Worm (Caenorhabditis elegans) whole organism, midembryonic: ENCODE data around the gene K01D12.7.

Experiments used
- T22C8.4 ChIP-seq: fragments of 200-800 bp; sonication (Bioruptor generic); IDR thresholded peaks from 2 replicates; pipeline ENCODE4 v1.3.6; 2022; ENCODE audit warnings: missing genetic modification characterization, missing compliant biosample characterization
- cog-1 ChIP-seq: sonication (generic microtip); optimal IDR thresholded peaks from 2 replicates; lab custom pipeline; 2016; ENCODE audit warnings: missing genetic modification characterization, missing compliant biosample characterization
- flt-1 ChIP-seq: fragments of 200-800 bp; sonication (Bioruptor generic); IDR thresholded peaks from 2 replicates; pipeline ENCODE4 v1.3.6; 2022; ENCODE audit warnings: missing genetic modification characterization, missing compliant biosample characterization
- klf-2 ChIP-seq: fragments of 200-800 bp; sonication (Bioruptor generic); conservative IDR thresholded peaks from 2 replicates; pipeline ENCODE4 v1.3.6; 2022; ENCODE audit warnings: missing genetic modification reagents, missing genetic modification characterization, missing compliant biosample characterization
- med-1 ChIP-seq: sonication (generic microtip); optimal IDR thresholded peaks from 2 replicates; lab custom pipeline; 2017; ENCODE audit warnings: missing genetic modification characterization, mild to moderate bottlenecking, missing compliant biosample characterization, antibody characterized with exemption, missing genetic modification reagents; ENCODE audit not compliant: insufficient read depth
- ref-1 ChIP-seq: fragments of 200-800 bp; sonication (Bioruptor generic); conservative IDR thresholded peaks from 2 replicates; pipeline ENCODE4 v1.3.6; 2022; ENCODE audit warnings: missing genetic modification reagents, missing genetic modification characterization, missing compliant biosample characterization
- tab-1 ChIP-seq: fragments of 200-800 bp; sonication (Bioruptor generic); IDR thresholded peaks from 2 replicates; pipeline ENCODE4 v1.3.6; 2022; ENCODE audit warnings: missing genetic modification characterization, missing compliant biosample characterization
- ztf-23 ChIP-seq: fragments of 200-800 bp; sonication (Bioruptor generic); IDR thresholded peaks from 2 replicates; pipeline ENCODE4 v1.3.6; 2022; ENCODE audit warnings: missing genetic modification reagents, missing genetic modification characterization, missing compliant biosample characterization
- ztf-29 ChIP-seq: fragments of 200-800 bp; sonication (Bioruptor generic); IDR thresholded peaks from 2 replicates; pipeline ENCODE4 v1.3.6; 2022; ENCODE audit warnings: missing genetic modification reagents, missing genetic modification characterization, missing compliant biosample characterization

The K01D12.7 gene

DNA sequence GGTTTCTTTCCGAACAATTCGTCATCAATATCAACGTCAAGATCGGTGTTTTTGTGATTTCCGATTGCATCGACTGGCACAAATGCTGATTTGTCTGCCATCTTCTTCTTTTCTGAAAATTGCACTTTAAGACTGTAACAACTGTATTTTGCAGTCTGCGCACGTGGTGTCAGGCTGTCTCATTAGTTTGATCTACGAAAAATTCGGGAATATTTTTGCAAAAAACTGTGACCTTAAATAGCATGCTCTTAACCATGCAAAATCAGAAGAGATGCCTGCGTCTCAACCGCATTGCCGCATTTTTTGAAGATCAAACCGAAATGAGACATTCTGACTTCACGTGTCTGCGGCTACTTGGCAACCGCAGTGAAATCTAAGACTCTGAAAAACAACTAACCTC, at the start of gene K01D12.7:
TSS of gene K01D12.7 (minus strand) at position 101 of the 400 bp plus-strand sequence.
- no peak for TF ChIP-seq tab-1
- TF ChIP-seq T22C8.4: no peak
- TF ChIP-seq ref-1 (GFP tag; lab: Robert Waterston, UW): no peak
- no peak for TF ChIP-seq ztf-23 (GFP tag; lab: Robert Waterston, UW)
- no peak for TF ChIP-seq klf-2 (GFP tag; lab: Robert Waterston, UW)
- no peak for TF ChIP-seq cog-1
- TF ChIP-seq ztf-29 (GFP tag; lab: Robert Waterston, UW): no peak
- no peak for TF ChIP-seq flt-1 (GFP tag; lab: Robert Waterston, UW)
- no peak for TF ChIP-seq med-1 (GFP tag; lab: Kevin White, UChicago)

DNA sequence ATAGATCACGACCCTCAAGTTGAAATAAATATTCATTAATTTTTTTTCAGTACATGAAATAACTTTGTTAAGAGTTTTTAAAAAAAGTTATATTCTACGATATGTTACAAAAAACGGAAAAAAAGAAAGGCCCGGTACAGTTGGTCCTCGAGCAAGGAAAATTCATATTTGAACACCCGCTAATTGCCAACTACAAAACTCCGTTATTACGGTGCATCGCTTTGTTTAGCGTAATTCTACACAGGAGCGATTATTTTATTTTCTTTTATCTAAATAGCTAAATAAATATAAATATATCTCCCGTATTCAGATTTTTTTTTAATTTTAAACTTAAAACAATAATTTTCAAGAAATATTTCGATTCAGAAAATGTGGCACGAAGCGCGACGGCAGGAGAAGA, 49.2 kb upstream of the K01D12.7 start, which contains the start of gene F28C1.1:
TSS of gene F28C1.1 (plus strand) at position 365 of the 400 bp plus-strand sequence.
- TF ChIP-seq ref-1 (GFP tag; lab: Robert Waterston, UW) (no peak), ztf-29 (GFP tag; lab: Robert Waterston, UW) (no peak), ztf-23 (GFP tag; lab: Robert Waterston, UW) (no peak), cog-1 (no peak), klf-2 (GFP tag; lab: Robert Waterston, UW) (no peak), tab-1 (no peak), med-1 (GFP tag; lab: Kevin White, UChicago) (no peak), T22C8.4 (no peak), flt-1 (GFP tag; lab: Robert Waterston, UW) (no peak)

DNA sequence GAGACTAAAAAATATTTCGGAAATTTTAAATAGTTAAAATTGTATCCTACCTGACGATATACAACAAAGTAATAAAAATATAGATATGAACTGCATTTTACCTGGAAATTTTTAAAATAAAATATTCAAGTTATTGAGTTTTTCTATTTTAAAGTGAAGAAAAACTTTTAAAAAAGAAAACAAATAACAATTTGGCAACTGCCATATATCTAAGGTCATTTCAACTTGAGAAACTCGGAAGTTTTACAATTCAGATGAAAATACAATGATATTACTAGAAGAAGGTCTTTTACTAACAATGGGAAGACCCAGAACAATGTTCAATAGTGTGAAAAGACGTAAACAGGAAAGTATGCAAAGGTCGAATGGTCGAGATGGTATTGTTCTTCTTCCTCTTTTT, 48.6 kb upstream of the K01D12.7 start, which contains the start of gene C54D10.10:
TSS of gene C54D10.10 (minus strand) at position 101 of the 400 bp plus-strand sequence.
- no peak for TF ChIP-seq klf-2 (GFP tag; lab: Robert Waterston, UW)
- no peak for TF ChIP-seq ref-1 (GFP tag; lab: Robert Waterston, UW)
- no peak for TF ChIP-seq flt-1 (GFP tag; lab: Robert Waterston, UW)

DNA sequence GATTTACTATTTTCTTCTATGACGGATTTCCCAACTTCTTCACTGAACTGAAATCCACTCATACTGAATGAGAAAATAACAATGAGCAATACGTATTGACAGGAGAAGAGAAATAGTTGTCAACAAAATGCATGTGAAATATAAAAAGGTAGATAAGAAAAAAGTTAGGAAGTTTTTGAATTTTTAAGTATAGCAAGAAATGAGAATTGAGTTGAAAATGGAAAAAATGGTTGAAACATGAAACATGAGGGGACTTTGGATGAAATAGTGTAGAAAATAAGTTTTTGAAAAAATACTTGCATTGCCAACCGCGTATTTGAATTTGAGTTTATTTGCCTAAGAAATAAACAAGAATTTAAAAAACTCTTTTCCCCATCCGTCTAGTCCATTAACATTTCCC, 45.6 kb upstream of the K01D12.7 start, which contains the start of the genes pals-38 and C54D10.9:
TSS of gene pals-38 (minus strand) at position 101 of the 400 bp plus-strand sequence.
TSS of gene C54D10.9 (plus strand) at position 259 of the 400 bp plus-strand sequence.
- TF ChIP-seq ztf-23 (GFP tag; lab: Robert Waterston, UW) (no peak), tab-1 (no peak)

DNA sequence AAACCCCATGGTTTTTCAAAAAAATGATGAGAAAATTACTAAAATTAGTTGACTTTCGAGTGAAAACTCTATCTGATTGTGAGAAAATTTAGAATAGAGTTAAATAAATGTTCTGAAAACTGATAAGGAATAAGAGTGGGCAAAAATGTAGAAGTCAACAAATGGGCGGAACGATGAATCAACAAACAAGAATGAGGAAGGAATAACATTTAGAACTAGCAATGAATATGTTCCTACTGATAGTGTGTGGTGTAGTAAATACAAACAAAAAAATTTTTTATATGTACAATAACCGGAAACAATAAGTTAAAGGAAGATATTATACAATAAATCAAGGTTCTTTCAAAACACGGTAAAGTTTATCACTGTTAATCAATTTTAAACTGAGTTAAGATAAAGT, 42.5 kb upstream of the K01D12.7 start, which contains the start of gene pals-39:
TSS of gene pals-39 (minus strand) at position 101 of the 400 bp plus-strand sequence.
- TF ChIP-seq ztf-29 (GFP tag; lab: Robert Waterston, UW): no peak
- TF ChIP-seq T22C8.4: no peak
- no peak for TF ChIP-seq klf-2 (GFP tag; lab: Robert Waterston, UW)
- TF ChIP-seq med-1 (GFP tag; lab: Kevin White, UChicago): no peak
- no peak for TF ChIP-seq cog-1

DNA sequence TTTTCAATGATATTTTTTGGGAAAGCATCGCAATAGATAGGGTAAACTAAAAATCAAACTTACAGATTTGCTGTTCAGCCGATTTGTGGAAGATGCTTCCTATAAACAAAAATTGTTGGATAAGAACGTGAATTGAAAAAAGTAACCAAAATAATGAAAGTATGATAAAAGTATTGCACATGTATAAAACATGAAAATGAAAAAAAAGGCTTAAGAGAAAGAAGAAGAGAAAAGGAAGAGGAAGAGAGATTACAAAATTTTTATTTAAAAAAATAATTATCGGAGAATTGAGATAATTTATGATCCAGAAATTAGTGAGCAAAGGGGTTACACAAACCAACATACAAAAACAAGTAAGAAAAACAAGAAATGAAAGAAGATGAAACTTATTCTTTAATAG, 40.1 kb upstream of the K01D12.7 start, which contains the start of gene pals-37:
TSS of gene pals-37 (minus strand) at position 101 of the 400 bp plus-strand sequence.
- TF ChIP-seq tab-1 (no peak), ztf-23 (GFP tag; lab: Robert Waterston, UW) (no peak), ref-1 (GFP tag; lab: Robert Waterston, UW) (no peak), cog-1 (no peak), ztf-29 (GFP tag; lab: Robert Waterston, UW) (no peak), flt-1 (GFP tag; lab: Robert Waterston, UW) (no peak), klf-2 (GFP tag; lab: Robert Waterston, UW) (no peak), med-1 (GFP tag; lab: Kevin White, UChicago) (no peak), T22C8.4 (no peak)

DNA sequence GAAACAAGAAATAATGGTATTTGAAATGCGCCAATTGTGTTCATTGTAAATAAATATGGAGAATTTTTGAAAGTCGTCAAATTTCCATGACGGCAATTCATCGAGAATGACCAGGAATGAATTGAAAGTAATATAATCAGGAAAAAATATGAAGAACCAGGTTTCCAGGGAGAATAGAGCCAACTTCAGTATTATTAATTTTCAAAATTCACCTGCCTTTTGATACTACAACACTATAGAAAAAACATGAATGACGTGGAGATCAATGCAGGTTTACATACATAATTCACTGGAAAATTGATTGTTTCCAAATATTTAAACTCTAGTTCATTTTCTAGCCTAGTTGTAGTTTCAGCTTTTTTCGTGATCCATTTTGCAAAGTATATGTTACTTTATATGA, 32.4 kb upstream of the K01D12.7 start, which contains the start of gene srh-25:
TSS of gene srh-25 (minus strand) at position 101 of the 400 bp plus-strand sequence.
- TF ChIP-seq tab-1 (no peak), klf-2 (GFP tag; lab: Robert Waterston, UW) (no peak), ref-1 (GFP tag; lab: Robert Waterston, UW) (no peak), cog-1 (no peak), T22C8.4 (no peak), flt-1 (GFP tag; lab: Robert Waterston, UW) (no peak), ztf-29 (GFP tag; lab: Robert Waterston, UW) (no peak), med-1 (GFP tag; lab: Kevin White, UChicago) (no peak), ztf-23 (GFP tag; lab: Robert Waterston, UW) (no peak)

DNA sequence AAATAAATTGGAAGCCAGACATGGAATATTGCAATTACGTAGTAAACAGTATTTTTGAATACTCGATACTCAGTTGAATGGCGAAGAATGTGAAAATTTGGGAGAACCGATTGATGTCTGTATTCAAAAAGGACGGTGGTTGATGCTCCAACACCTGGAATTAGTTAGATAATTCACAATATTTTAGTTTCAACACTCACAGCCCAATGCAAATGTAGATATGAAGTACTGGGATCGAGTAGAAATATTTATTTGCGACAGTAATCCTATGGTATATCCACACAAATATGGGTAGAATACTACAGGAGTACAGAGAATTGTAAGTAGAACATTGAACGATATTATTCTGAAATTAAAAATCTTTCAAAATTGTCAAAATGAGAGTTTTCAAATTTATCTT, 31.8 kb upstream of the K01D12.7 start:
- no peak for TF ChIP-seq ref-1 (GFP tag; lab: Robert Waterston, UW)
- TF ChIP-seq flt-1 (GFP tag; lab: Robert Waterston, UW): no peak
- TF ChIP-seq ztf-23 (GFP tag; lab: Robert Waterston, UW): no peak
- no peak for TF ChIP-seq ztf-29 (GFP tag; lab: Robert Waterston, UW)
- TF ChIP-seq T22C8.4: no peak
- TF ChIP-seq cog-1: no peak
- no peak for TF ChIP-seq klf-2 (GFP tag; lab: Robert Waterston, UW)
- TF ChIP-seq tab-1: no peak
- TF ChIP-seq med-1 (GFP tag; lab: Kevin White, UChicago): no peak

DNA sequence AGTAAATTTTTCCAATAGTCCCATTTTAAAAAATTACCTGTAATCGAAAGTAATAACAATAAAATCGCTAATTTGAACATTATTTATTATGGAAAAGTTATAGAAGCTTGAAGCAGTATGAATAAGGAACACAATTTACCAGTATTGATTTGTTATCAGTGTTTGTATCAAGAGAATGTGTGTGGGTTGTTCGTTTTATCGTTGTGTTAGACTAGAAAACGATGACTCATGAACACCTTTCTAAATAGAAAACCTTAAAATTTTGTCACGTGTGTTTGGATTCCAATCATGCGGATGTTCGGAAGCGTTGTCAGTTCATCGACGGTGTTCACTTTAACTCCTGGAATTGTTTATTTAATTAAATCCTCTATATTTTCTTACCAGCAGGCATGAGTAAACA, 30.8 kb upstream of the K01D12.7 start, which contains the start of gene C54D10.13:
TSS of gene C54D10.13 (minus strand) at position 179 of the 400 bp plus-strand sequence.
- TF ChIP-seq ztf-23 (GFP tag; lab: Robert Waterston, UW) (no peak), tab-1 (no peak), flt-1 (GFP tag; lab: Robert Waterston, UW) (no peak), klf-2 (GFP tag; lab: Robert Waterston, UW) (no peak), T22C8.4 (no peak), med-1 (GFP tag; lab: Kevin White, UChicago) (no peak)

DNA sequence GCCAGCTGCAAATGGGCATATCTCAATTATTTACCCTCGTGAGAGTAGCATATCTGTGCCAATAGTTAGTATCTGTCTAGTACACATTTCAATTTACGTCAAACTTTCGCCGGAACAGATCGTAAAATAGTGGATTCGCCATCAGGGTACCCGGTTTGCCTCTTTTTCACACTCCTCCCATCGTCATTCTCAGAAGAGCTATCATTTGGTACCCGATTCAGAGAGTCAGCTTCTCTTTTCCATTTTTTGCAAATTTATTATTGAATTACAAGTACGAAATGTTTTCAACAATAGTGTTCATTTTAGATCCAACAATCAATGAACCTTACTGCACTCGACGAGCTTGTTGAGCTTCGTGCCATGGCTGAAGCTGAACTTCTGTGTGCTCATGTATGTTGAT, 27.8 kb upstream of the K01D12.7 start, which contains the start of gene C54D10.5:
TSS of gene C54D10.5 (plus strand) at position 301 of the 400 bp plus-strand sequence.
- TF ChIP-seq tab-1: no peak
- TF ChIP-seq ref-1 (GFP tag; lab: Robert Waterston, UW): no peak
- TF ChIP-seq med-1 (GFP tag; lab: Kevin White, UChicago): no peak
- no peak for TF ChIP-seq flt-1 (GFP tag; lab: Robert Waterston, UW)
- TF ChIP-seq ztf-23 (GFP tag; lab: Robert Waterston, UW): no peak
